Fruit fly (Drosophila melanogaster) whole organism, embryonic: ENCODE results near the gene grnd.

Source experiments
- BEAF-32 ChIP-seq: fragments of 200-800 bp; sonication (Bioruptor generic); optimal IDR thresholded peaks from 3 replicates; lab custom pipeline; 2017; ENCODE audit warnings: missing biosample characterization, missing genetic modification characterization, mild to moderate bottlenecking, moderate library complexity, missing genetic modification reagents
- CG10366 ChIP-seq: fragments of 200-800 bp; sonication (Bioruptor generic); IDR thresholded peaks from 2 replicates; pipeline ENCODE4 v1.3.6; 2022; ENCODE audit warnings: missing biosample characterization, missing genetic modification characterization
- CG11247 ChIP-seq: fragments of 200-800 bp; sonication (Bioruptor generic); IDR thresholded peaks from 2 replicates; pipeline ENCODE4 v1.3.6; 2022; ENCODE audit warnings: missing biosample characterization, missing genetic modification characterization
- CG11723 ChIP-seq: fragments of 200-800 bp; sonication (Bioruptor generic); optimal IDR thresholded peaks from 2 replicates; lab custom pipeline; 2017; ENCODE audit warnings: missing biosample characterization, mild to moderate bottlenecking, missing genetic modification characterization
- CG12659 ChIP-seq: fragments of 200-800 bp; sonication (Bioruptor generic); optimal IDR thresholded peaks from 3 replicates; lab custom pipeline; 2017; ENCODE audit warnings: mild to moderate bottlenecking, missing biosample characterization, missing genetic modification reagents, missing genetic modification characterization
- CG13894 ChIP-seq: fragments of 200-800 bp; sonication (Bioruptor generic); optimal IDR thresholded peaks from 3 replicates; lab custom pipeline; 2018; ENCODE audit warnings: missing biosample characterization, mild to moderate bottlenecking, missing genetic modification characterization, moderate library complexity
- CG14050 ChIP-seq: fragments of 200-800 bp; sonication (Bioruptor generic); IDR thresholded peaks from 3 replicates; pipeline ENCODE4 v1.3.6; 2022; ENCODE audit warnings: missing biosample characterization, missing genetic modification characterization
- CG16815 ChIP-seq: fragments of 200-800 bp; sonication (Bioruptor generic); optimal IDR thresholded peaks from 3 replicates; lab custom pipeline; 2017; ENCODE audit warnings: missing biosample characterization, mild to moderate bottlenecking, missing genetic modification characterization
- CG17612 ChIP-seq: fragments of 200-800 bp; sonication (Bioruptor generic); IDR thresholded peaks from 2 replicates; pipeline ENCODE4 v1.3.6; 2022; ENCODE audit warnings: missing biosample characterization, missing genetic modification characterization
- CG17802 ChIP-seq: fragments of 200-800 bp; sonication (Bioruptor generic); optimal IDR thresholded peaks from 2 replicates; lab custom pipeline; 2018; ENCODE audit warnings: missing biosample characterization, mild to moderate bottlenecking, missing genetic modification characterization, moderate library complexity
- CG17912 ChIP-seq: fragments of 200-800 bp; sonication (Bioruptor generic); optimal IDR thresholded peaks from 2 replicates; lab custom pipeline; 2018; ENCODE audit warnings: missing biosample characterization, mild to moderate bottlenecking, missing genetic modification characterization
- CG18262 ChIP-seq: fragments of 200-800 bp; optimal IDR thresholded peaks from 3 replicates; lab custom pipeline; 2019; ENCODE audit warnings: missing biosample characterization, mild to moderate bottlenecking, missing genetic modification characterization, moderate library complexity
- CG1832 ChIP-seq: fragments of 200-800 bp; sonication (Bioruptor generic); optimal IDR thresholded peaks from 2 replicates; lab custom pipeline; 2017; ENCODE audit warnings: missing biosample characterization, mild to moderate bottlenecking, missing genetic modification characterization, inconsistent platforms
- CG18619 ChIP-seq: fragments of 200-800 bp; sonication (Bioruptor generic); optimal IDR thresholded peaks from 3 replicates; lab custom pipeline; 2017; ENCODE audit warnings: missing biosample characterization, mild to moderate bottlenecking, missing genetic modification characterization
- CG2678 ChIP-seq: fragments of 200-800 bp; sonication (Bioruptor generic); optimal IDR thresholded peaks from 3 replicates; lab custom pipeline; 2019; ENCODE audit warnings: missing biosample characterization, mild to moderate bottlenecking, missing genetic modification characterization, moderate library complexity
- CG2712 ChIP-seq: fragments of 200-800 bp; optimal IDR thresholded peaks from 3 replicates; lab custom pipeline; 2019; ENCODE audit warnings: missing biosample characterization, mild to moderate bottlenecking, missing genetic modification characterization, moderate library complexity
- CG32772 ChIP-seq: fragments of 200-800 bp; sonication (Bioruptor generic); IDR thresholded peaks from 2 replicates; pipeline ENCODE4 v1.3.6; 2022; ENCODE audit warnings: missing biosample characterization, missing genetic modification characterization
- CG4328 ChIP-seq: fragments of 200-800 bp; sonication (Bioruptor generic); optimal IDR thresholded peaks from 3 replicates; lab custom pipeline; 2017; ENCODE audit warnings: missing biosample characterization, missing genetic modification reagents, missing genetic modification characterization
- CG4707 ChIP-seq: fragments of 200-800 bp; sonication (Bioruptor generic); optimal IDR thresholded peaks from 2 replicates; lab custom pipeline; 2018; ENCODE audit warnings: missing biosample characterization, mild to moderate bottlenecking, missing genetic modification characterization, moderate library complexity
- CG5953 ChIP-seq: fragments of 200-800 bp; sonication (Bioruptor generic); IDR thresholded peaks from 2 replicates; pipeline ENCODE4 v1.3.6; 2022; ENCODE audit warnings: missing biosample characterization, missing genetic modification characterization
- CG8089 ChIP-seq: fragments of 200-800 bp; sonication (Bioruptor generic); optimal IDR thresholded peaks from 3 replicates; lab custom pipeline; 2016; ENCODE audit warnings: missing biosample characterization, missing genetic modification characterization
- CG8924 ChIP-seq: fragments of 200-800 bp; optimal IDR thresholded peaks from 3 replicates; lab custom pipeline; 2019; ENCODE audit warnings: missing biosample characterization, mild to moderate bottlenecking, missing genetic modification characterization, moderate library complexity
- D19A ChIP-seq: fragments of 200-800 bp; optimal IDR thresholded peaks from 3 replicates; lab custom pipeline; 2019; ENCODE audit warnings: missing biosample characterization, mild to moderate bottlenecking, missing genetic modification characterization, moderate library complexity
- Dip3 ChIP-seq: fragments of 200-800 bp; sonication (Bioruptor generic); optimal IDR thresholded peaks from 3 replicates; lab custom pipeline; 2016; ENCODE audit warnings: missing biosample characterization, missing genetic modification characterization
- Gsc ChIP-seq: fragments of 200-800 bp; sonication (Bioruptor generic); IDR thresholded peaks from 2 replicates; pipeline ENCODE4 v1.3.6; 2022; ENCODE audit warnings: missing biosample characterization, missing genetic modification characterization
- Hey ChIP-seq: fragments of 200-800 bp; sonication (Bioruptor generic); optimal IDR thresholded peaks from 3 replicates; lab custom pipeline; 2018; ENCODE audit warnings: missing biosample characterization, mild to moderate bottlenecking, missing genetic modification characterization
- Hsf ChIP-seq: fragments of 200-800 bp; sonication (Bioruptor generic); optimal IDR thresholded peaks from 3 replicates; lab custom pipeline; 2016; ENCODE audit warnings: missing biosample characterization, missing genetic modification characterization
- Max ChIP-seq: fragments of 200-800 bp; sonication (Bioruptor generic); optimal IDR thresholded peaks from 2 replicates; lab custom pipeline; 2016; ENCODE audit warnings: missing biosample characterization, mild to moderate bottlenecking, missing genetic modification characterization
- NFAT ChIP-seq: fragments of 200-800 bp; sonication (Bioruptor generic); IDR thresholded peaks from 2 replicates; pipeline ENCODE4 v1.3.6; 2022; ENCODE audit warnings: missing biosample characterization, missing genetic modification characterization
- Nf-YC ChIP-seq: fragments of 200-800 bp; optimal IDR thresholded peaks from 3 replicates; lab custom pipeline; 2019; ENCODE audit warnings: missing biosample characterization, mild to moderate bottlenecking, missing genetic modification characterization, moderate library complexity
- Spps ChIP-seq: fragments of 200-800 bp; sonication (Bioruptor generic); optimal IDR thresholded peaks from 2 replicates; lab custom pipeline; 2018; ENCODE audit warnings: missing biosample characterization, mild to moderate bottlenecking, missing genetic modification characterization
- Ssrp ChIP-seq: fragments of 200-800 bp; sonication (Bioruptor generic); optimal IDR thresholded peaks from 2 replicates; lab custom pipeline; 2018; ENCODE audit warnings: missing biosample characterization, mild to moderate bottlenecking, missing genetic modification characterization, moderate library complexity
- ap ChIP-seq: fragments of 200-800 bp; sonication (Bioruptor generic); IDR thresholded peaks from 2 replicates; pipeline ENCODE4 v1.3.6; 2022; ENCODE audit warnings: missing biosample characterization, missing genetic modification characterization
- cad ChIP-seq: fragments of >200 bp; optimal IDR thresholded peaks from 2 replicates; lab custom pipeline; 2017; ENCODE audit warnings: missing biosample characterization, missing genetic modification characterization
- cg ChIP-seq: fragments of 200-800 bp; sonication (Bioruptor generic); optimal IDR thresholded peaks from 3 replicates; lab custom pipeline; 2019; ENCODE audit warnings: missing biosample characterization, mild to moderate bottlenecking, missing genetic modification characterization, moderate library complexity
- dm ChIP-seq: fragments of 200-800 bp; sonication (Bioruptor generic); optimal IDR thresholded peaks from 3 replicates; lab custom pipeline; 2016; ENCODE audit warnings: missing biosample characterization, missing genetic modification characterization
- exex ChIP-seq: fragments of 200-800 bp; sonication (Bioruptor generic); optimal IDR thresholded peaks from 4 replicates; lab custom pipeline; 2018; ENCODE audit warnings: missing biosample characterization, mild to moderate bottlenecking, missing genetic modification characterization, moderate library complexity
- fd96Cb ChIP-seq: fragments of 200-800 bp; sonication (Bioruptor generic); optimal IDR thresholded peaks from 2 replicates; lab custom pipeline; 2018; ENCODE audit warnings: missing biosample characterization, mild to moderate bottlenecking, missing genetic modification characterization, moderate library complexity
- fu2 ChIP-seq: fragments of 200-800 bp; sonication (Bioruptor generic); optimal IDR thresholded peaks from 2 replicates; lab custom pipeline; 2016; ENCODE audit warnings: missing biosample characterization, missing genetic modification characterization
- mam ChIP-seq: fragments of 200-800 bp; sonication (Bioruptor generic); optimal IDR thresholded peaks from 3 replicates; lab custom pipeline; 2016; ENCODE audit warnings: missing biosample characterization, missing genetic modification characterization
- nom ChIP-seq: fragments of 200-800 bp; sonication (Bioruptor generic); optimal IDR thresholded peaks from 2 replicates; lab custom pipeline; 2017; ENCODE audit warnings: missing biosample characterization, missing genetic modification characterization, mild to moderate bottlenecking, moderate library complexity, missing genetic modification reagents
- pb ChIP-seq: fragments of 200-800 bp; sonication (Bioruptor generic); optimal IDR thresholded peaks from 3 replicates; lab custom pipeline; 2016; ENCODE audit warnings: missing biosample characterization, missing genetic modification characterization
- psq ChIP-seq: fragments of 200-800 bp; sonication (Bioruptor generic); optimal IDR thresholded peaks from 2 replicates; lab custom pipeline; 2017; ENCODE audit warnings: missing biosample characterization, missing genetic modification characterization
- repo ChIP-seq: fragments of 200-800 bp; sonication (Bioruptor generic); optimal IDR thresholded peaks from 2 replicates; lab custom pipeline; 2016; ENCODE audit warnings: missing biosample characterization, missing genetic modification characterization
- salm ChIP-seq: fragments of 200-800 bp; sonication (Bioruptor generic); optimal IDR thresholded peaks from 2 replicates; lab custom pipeline; 2018; ENCODE audit warnings: missing biosample characterization, mild to moderate bottlenecking, missing genetic modification characterization
- so ChIP-seq: fragments of 200-800 bp; sonication (Bioruptor generic); IDR thresholded peaks from 3 replicates; pipeline ENCODE4 v1.3.6; 2022; ENCODE audit warnings: missing biosample characterization, missing genetic modification characterization
- stc ChIP-seq: fragments of 200-800 bp; sonication (Bioruptor generic); IDR thresholded peaks from 2 replicates; pipeline ENCODE4 v1.3.6; 2022; ENCODE audit warnings: missing biosample characterization, missing genetic modification characterization
- tll ChIP-seq, 2 experiments: fragments of 200-800 bp in 1 of 2; fragments of >200 bp in 1 of 2; sonication (Bioruptor generic) in 1 of 2; optimal IDR thresholded peaks; 2 replicates each; lab custom pipeline; 2017 to 2019; ENCODE audit warnings: missing biosample characterization in 2 of 2, missing genetic modification characterization in 2 of 2, mild to moderate bottlenecking in 1 of 2, moderate library complexity in 1 of 2
- unc-4 ChIP-seq: fragments of 200-800 bp; sonication (Bioruptor generic); IDR thresholded peaks from 2 replicates; pipeline ENCODE4 v1.3.6; 2022; ENCODE audit warnings: missing biosample characterization, missing genetic modification characterization; ENCODE audit not compliant: partially characterized antibody
- usp ChIP-seq: fragments of >200 bp; optimal IDR thresholded peaks from 2 replicates; lab custom pipeline; 2017; ENCODE audit warnings: missing biosample characterization, missing genetic modification characterization
- yki ChIP-seq: fragments of >200 bp; optimal IDR thresholded peaks from 3 replicates; lab custom pipeline; 2018
- zf30C ChIP-seq: fragments of 200-800 bp; sonication (Bioruptor generic); optimal IDR thresholded peaks from 3 replicates; lab custom pipeline; 2018; ENCODE audit warnings: missing biosample characterization, mild to moderate bottlenecking, missing genetic modification characterization

Gene grnd

DNA sequence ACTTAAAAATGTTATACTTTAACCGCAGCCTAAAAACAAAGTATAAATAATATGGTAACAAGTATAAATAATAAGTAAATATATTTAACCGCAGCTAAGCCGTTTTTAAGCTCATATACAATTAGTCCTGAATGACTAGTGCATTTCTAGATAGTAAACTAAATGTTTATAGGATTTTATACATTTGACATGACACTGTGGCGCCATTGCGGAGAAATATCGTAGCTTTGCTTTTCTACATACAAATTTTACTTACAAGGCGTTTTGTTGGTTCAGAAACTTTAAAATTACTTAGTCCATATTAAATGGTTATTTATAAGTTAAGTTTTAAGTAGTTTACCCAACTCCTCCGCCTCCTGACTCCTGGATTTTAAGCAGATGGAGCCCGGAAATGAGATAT, 44.0 kb upstream of the grnd start (continued):
- peak; percentile 28 for TF ChIP-seq fu2 (GFP tag; lab: Kevin White, UChicago)
- TF ChIP-seq Nf-YC (tag; lab: Kevin White, UChicago): no peak
- TF ChIP-seq Dip3: peak; percentile 33
- TF ChIP-seq BEAF-32: no peak
- TF ChIP-seq so (GFP tag; lab: Robert Waterston, UW): no peak
- TF ChIP-seq cad (GFP tag; lab: Kevin White, UChicago): no peak
- TF ChIP-seq D19A (tag; lab: Kevin White, UChicago): peak; percentile 12
- TF ChIP-seq stc (GFP tag; lab: Robert Waterston, UW): no peak
- no peak for TF ChIP-seq CG5953 (GFP tag; lab: Robert Waterston, UW)
- no peak for TF ChIP-seq CG8924 (tag; lab: Kevin White, UChicago)
- TF ChIP-seq pb (GFP tag; lab: Kevin White, UChicago): no peak
- no peak for TF ChIP-seq CG17802 (tag; lab: Kevin White, UChicago)
- TF ChIP-seq CG10366 (GFP tag; lab: Robert Waterston, UW): no peak
- no peak for TF ChIP-seq CG18619 (GFP tag; lab: Kevin White, UChicago)
- TF ChIP-seq CG11247: peak; percentile 37; the same call in 1 of the 2 replicates
- 0 out of 3 replicates have a peak, but pooled peaks have one; percentile 10 for TF ChIP-seq CG14050
- no peak for TF ChIP-seq CG17912
- TF ChIP-seq salm (tag; lab: Kevin White, UChicago): no peak
- no peak for TF ChIP-seq usp (GFP tag; lab: Kevin White, UChicago)
- no peak for TF ChIP-seq cg (GFP tag; lab: Kevin White, UChicago)
- TF ChIP-seq exex (tag; lab: Kevin White, UChicago): no peak
- no peak for TF ChIP-seq CG32772 (GFP tag; lab: Robert Waterston, UW)
- TF ChIP-seq CG16815: no peak
- no peak for TF ChIP-seq CG11723 (GFP tag; lab: Kevin White, UChicago)
- no peak for TF ChIP-seq Hey (tag; lab: Kevin White, UChicago)
- TF ChIP-seq CG17612 (GFP tag; lab: Robert Waterston, UW): no peak
- TF ChIP-seq nom (GFP tag; lab: Kevin White, UChicago): no peak
- TF ChIP-seq psq: no peak
- no peak for TF ChIP-seq fd96Cb (tag; lab: Kevin White, UChicago)
- no peak for TF ChIP-seq Ssrp
- TF ChIP-seq ap (GFP tag; lab: Robert Waterston, UW): no peak
- no peak for TF ChIP-seq mam (GFP tag; lab: Kevin White, UChicago)
- no peak for TF ChIP-seq CG13894 (tag; lab: Kevin White, UChicago)
- TF ChIP-seq Hsf (GFP tag; lab: Kevin White, UChicago): no peak
- no peak for TF ChIP-seq yki (lab: Kevin White, UChicago)
- peak; percentile 42 for TF ChIP-seq CG2712 (tag; lab: Kevin White, UChicago)
- no peak for TF ChIP-seq Gsc (GFP tag; lab: Robert Waterston, UW)
- no peak for TF ChIP-seq tll (GFP tag; optimal IDR thresholded peaks at IDR 0.05; lab: Kevin White, UChicago)
- TF ChIP-seq Max (GFP tag; lab: Kevin White, UChicago): no peak
- TF ChIP-seq Spps (tag; lab: Kevin White, UChicago): no peak
- TF ChIP-seq repo (GFP tag; lab: Kevin White, UChicago): no peak
- peak; percentile 30 for TF ChIP-seq CG12659 (GFP tag; lab: Kevin White, UChicago)
- no peak for TF ChIP-seq CG2678
- no peak for TF ChIP-seq unc-4 (GFP tag; lab: Robert Waterston, UW)
- peak; percentile 3 for TF ChIP-seq CG4707 (GFP tag; lab: Kevin White, UChicago)
- TF ChIP-seq CG8089 (GFP tag; lab: Kevin White, UChicago): no peak
- TF ChIP-seq zf30C: no peak
- no peak for TF ChIP-seq CG1832 (GFP tag; lab: Kevin White, UChicago)
- TF ChIP-seq NFAT (GFP tag; lab: Robert Waterston, UW): peak; percentile 29; the same call in 1 of the 2 replicates
- TF ChIP-seq CG18262 (tag; lab: Kevin White, UChicago): peak; percentile 4
- no peak for TF ChIP-seq CG4328
- TF ChIP-seq dm (GFP tag; lab: Kevin White, UChicago): no peak
